Worm (Caenorhabditis elegans) whole organism, L4/young adult: ENCODE data around the gene C50B6.7.

Experiments used
- W03F9.2 ChIP-seq: fragments of 150-350 bp; optimal IDR thresholded peaks from 2 replicates; lab custom pipeline; 2014; ENCODE audit warnings: missing biosample characterization, missing genetic modification characterization
- him-1 ChIP-seq: sonication (generic microtip); optimal IDR thresholded peaks from 2 replicates; lab custom pipeline; 2016; ENCODE audit warnings: missing genotype, missing genetic modification reagents, missing genetic modification characterization, missing compliant biosample characterization

ce11 chrV:13304663-13305188, 20.1 kb downstream of the C50B6.7 start, which contains the start of gene C26E1.2:
- TF ChIP-seq W03F9.2 (no peak), him-1 (tag; lab: Kevin White, UChicago) (no peak)
